Fruit fly (Drosophila melanogaster) whole organism, adult: Measurements from ENCODE around the gene Cpr11A.

Experiments used
- CG11617 ChIP-seq: fragments of 200-800 bp; sonication (Bioruptor generic); optimal IDR thresholded peaks from 2 replicates; lab custom pipeline; 2017; ENCODE audit warnings: mild to moderate bottlenecking, missing biosample characterization, missing genetic modification reagents, missing genetic modification characterization
- CG12768 ChIP-seq: fragments of 200-800 bp; sonication (Bioruptor generic); optimal IDR thresholded peaks from 2 replicates; lab custom pipeline; 2017; ENCODE audit warnings: missing biosample characterization, missing genetic modification characterization, mild to moderate bottlenecking, moderate library complexity, missing genetic modification reagents
- CG14711 ChIP-seq: fragments of 200-800 bp; sonication (Bioruptor generic); optimal IDR thresholded peaks from 2 replicates; lab custom pipeline; 2018; ENCODE audit warnings: missing biosample characterization, mild to moderate bottlenecking, missing genetic modification characterization, moderate library complexity
- CG1620 ChIP-seq: fragments of 200-800 bp; sonication (Bioruptor generic); optimal IDR thresholded peaks from 2 replicates; lab custom pipeline; 2016; ENCODE audit warnings: missing biosample characterization, missing genetic modification characterization
- CG33017 ChIP-seq: fragments of 200-800 bp; sonication (Bioruptor generic); optimal IDR thresholded peaks from 2 replicates; lab custom pipeline; 2018; ENCODE audit warnings: missing biosample characterization, mild to moderate bottlenecking, missing genetic modification characterization, moderate library complexity
- CG5204 ChIP-seq: fragments of 200-800 bp; sonication (Bioruptor generic); optimal IDR thresholded peaks from 2 replicates; lab custom pipeline; 2016; ENCODE audit warnings: missing biosample characterization, missing genetic modification characterization
- CG7045 ChIP-seq: fragments of 200-800 bp; sonication (Bioruptor generic); optimal IDR thresholded peaks from 2 replicates; lab custom pipeline; 2017; ENCODE audit warnings: missing biosample characterization, mild to moderate bottlenecking, missing genetic modification characterization
- CG7101 ChIP-seq: fragments of 200-800 bp; sonication (Bioruptor generic); optimal IDR thresholded peaks from 2 replicates; lab custom pipeline; 2018; ENCODE audit warnings: missing biosample characterization, mild to moderate bottlenecking, missing genetic modification characterization, moderate library complexity
- Clk ChIP-seq: fragments of 200-800 bp; sonication (Bioruptor generic); optimal IDR thresholded peaks from 2 replicates; lab custom pipeline; 2017; ENCODE audit warnings: missing biosample characterization, missing genetic modification characterization
- Crg-1 ChIP-seq: fragments of 200-800 bp; sonication (Bioruptor generic); optimal IDR thresholded peaks from 2 replicates; lab custom pipeline; 2016; ENCODE audit warnings: missing biosample characterization, missing genetic modification characterization
- Hr96 ChIP-seq: fragments of 200-800 bp; sonication (Bioruptor generic); optimal IDR thresholded peaks from 2 replicates; lab custom pipeline; 2016; ENCODE audit warnings: missing biosample characterization, missing genetic modification characterization
- Mnt ChIP-seq: fragments of 200-800 bp; sonication (Bioruptor generic); optimal IDR thresholded peaks from 2 replicates; lab custom pipeline; 2016; ENCODE audit warnings: missing biosample characterization, mild to moderate bottlenecking, missing genetic modification characterization
- bab1 ChIP-seq: fragments of 200-800 bp; sonication (Bioruptor generic); optimal IDR thresholded peaks from 3 replicates; lab custom pipeline; 2019; ENCODE audit warnings: missing biosample characterization, mild to moderate bottlenecking, missing genetic modification characterization, moderate library complexity
- cic ChIP-seq: fragments of 200-800 bp; sonication (Bioruptor generic); optimal IDR thresholded peaks from 2 replicates; lab custom pipeline; 2017; ENCODE audit warnings: missing biosample characterization, mild to moderate bottlenecking, missing genetic modification characterization, moderate library complexity
- cnc ChIP-seq, 2 experiments: fragments of >200 bp; optimal IDR thresholded peaks; 2 replicates each; lab custom pipeline; 2017
- ovo ChIP-seq: fragments of 200-800 bp; sonication (Bioruptor generic); optimal IDR thresholded peaks from 2 replicates; lab custom pipeline; 2016; ENCODE audit warnings: missing biosample characterization, missing genetic modification characterization
- pad ChIP-seq: fragments of 200-800 bp; sonication (Bioruptor generic); optimal IDR thresholded peaks from 3 replicates; lab custom pipeline; 2017; ENCODE audit warnings: missing biosample characterization, missing genetic modification characterization, mild to moderate bottlenecking, moderate library complexity, missing genetic modification reagents
- tj ChIP-seq: fragments of 200-800 bp; sonication (Bioruptor generic); optimal IDR thresholded peaks from 3 replicates; lab custom pipeline; 2017; ENCODE audit warnings: missing biosample characterization, mild to moderate bottlenecking, missing genetic modification characterization, moderate library complexity
- toe ChIP-seq: fragments of 200-800 bp; sonication (Bioruptor generic); optimal IDR thresholded peaks from 2 replicates; lab custom pipeline; 2016; ENCODE audit warnings: missing biosample characterization, missing genetic modification characterization

Gene Cpr11A

dm6 chrX:12510750-12511649 is 24.2 kb downstream of the Cpr11A start:
- TF ChIP-seq CG12768 (no peak), bab1 (GFP tag; lab: Kevin White, UChicago) (peak; percentile 94), CG33017 (peak; percentile 17), CG1620 (peak; percentile 61), Clk (no peak), CG5204 (GFP tag; lab: Kevin White, UChicago) (peak; percentile 21), pad (GFP tag; lab: Kevin White, UChicago) (peak; percentile 61), tj (GFP tag; lab: Kevin White, UChicago) (peak; percentile 56), CG11617 (GFP tag; lab: Kevin White, UChicago) (peak; percentile 42), toe (GFP tag; lab: Kevin White, UChicago) (no peak), Crg-1 (peak; percentile 55), CG7045 (GFP tag; lab: Kevin White, UChicago) (peak; percentile 7), Mnt (GFP tag; lab: Kevin White, UChicago) (no peak), CG14711 (tag; lab: Kevin White, UChicago) (peak; percentile 80), ovo (GFP tag; lab: Kevin White, UChicago) (no peak), cnc (optimal IDR thresholded peaks at IDR 0.05; lab: Kevin White, UChicago) (no peak), CG7101 (peak; percentile 72), Hr96 (GFP tag; lab: Kevin White, UChicago) (peak; percentile 33), cic (GFP tag; lab: Kevin White, UChicago) (no peak)

dm6 chrX:12533560-12533959 is 46.8 kb downstream of the Cpr11A start:
- TF ChIP-seq bab1 (GFP tag; lab: Kevin White, UChicago) (no peak), CG7045 (GFP tag; lab: Kevin White, UChicago) (no peak), CG7101 (no peak), ovo (GFP tag; lab: Kevin White, UChicago) (no peak), CG12768 (no peak)
